Worm (Caenorhabditis elegans) whole organism, late embryonic: ENCODE results near the gene srv-24.

Experiments used
- C08G9.2 ChIP-seq: sonication (generic microtip); optimal IDR thresholded peaks from 2 replicates; lab custom pipeline; 2016; ENCODE audit warnings: mild to moderate bottlenecking, missing genetic modification characterization, moderate library complexity, missing compliant biosample characterization
- C38D4.7 ChIP-seq: fragments of 200-800 bp; sonication (Bioruptor generic); optimal IDR thresholded peaks from 2 replicates; lab custom pipeline; 2018; ENCODE audit warnings: mild to moderate bottlenecking, missing genetic modification characterization, moderate library complexity, missing compliant biosample characterization
- T23F11.4 ChIP-seq: fragments of 200-800 bp; sonication (Bioruptor generic); optimal IDR thresholded peaks from 2 replicates; lab custom pipeline; 2018; ENCODE audit warnings: mild to moderate bottlenecking, missing genetic modification characterization, missing compliant biosample characterization
- Y22D7AL.16 ChIP-seq: sonication (generic microtip); optimal IDR thresholded peaks from 2 replicates; lab custom pipeline; 2016; ENCODE audit warnings: missing genetic modification characterization, missing compliant biosample characterization
- ceh-14 ChIP-seq: sonication (generic microtip); optimal IDR thresholded peaks from 2 replicates; lab custom pipeline; 2016; ENCODE audit warnings: missing genotype, missing genetic modification characterization, missing compliant biosample characterization
- ceh-2 ChIP-seq: sonication (generic microtip); optimal IDR thresholded peaks from 2 replicates; lab custom pipeline; 2016; ENCODE audit warnings: missing genotype, missing genetic modification characterization, missing compliant biosample characterization
- ceh-34 ChIP-seq: sonication (generic microtip); optimal IDR thresholded peaks from 2 replicates; lab custom pipeline; 2016; ENCODE audit warnings: mild to moderate bottlenecking, missing genetic modification characterization, missing compliant biosample characterization
- ceh-48 ChIP-seq: sonication (generic microtip); optimal IDR thresholded peaks from 2 replicates; lab custom pipeline; 2016; ENCODE audit warnings: missing genetic modification characterization, inconsistent platforms, missing compliant biosample characterization
- che-1 ChIP-seq: sonication (generic microtip); optimal IDR thresholded peaks from 2 replicates; lab custom pipeline; 2016; ENCODE audit warnings: mild to moderate bottlenecking, missing genetic modification characterization, missing compliant biosample characterization
- dve-1 ChIP-seq: sonication (generic microtip); optimal IDR thresholded peaks from 2 replicates; lab custom pipeline; 2017; ENCODE audit warnings: antibody characterized with exemption, mild to moderate bottlenecking, missing genetic modification characterization, missing compliant biosample characterization
- elt-2 ChIP-seq: sonication (generic microtip); optimal IDR thresholded peaks from 2 replicates; lab custom pipeline; 2016; ENCODE audit warnings: missing genetic modification reagents, missing genetic modification characterization, missing compliant biosample characterization
- elt-4 ChIP-seq: sonication (generic microtip); optimal IDR thresholded peaks from 2 replicates; lab custom pipeline; 2016; ENCODE audit warnings: missing genetic modification characterization, missing compliant biosample characterization
- ets-4 ChIP-seq: sonication (generic microtip); optimal IDR thresholded peaks from 2 replicates; lab custom pipeline; 2016; ENCODE audit warnings: missing genetic modification characterization, missing compliant biosample characterization
- eyg-1 ChIP-seq: sonication (generic microtip); optimal IDR thresholded peaks from 2 replicates; lab custom pipeline; 2016; ENCODE audit warnings: missing genotype, missing genetic modification characterization, missing compliant biosample characterization
- fax-1 ChIP-seq: sonication (generic microtip); optimal IDR thresholded peaks from 2 replicates; lab custom pipeline; 2016; ENCODE audit warnings: missing genotype, missing genetic modification characterization, missing compliant biosample characterization
- fkh-10 ChIP-seq: fragments of 150-350 bp; optimal IDR thresholded peaks from 2 replicates; lab custom pipeline; 2014; ENCODE audit warnings: missing biosample characterization, missing genetic modification reagents, missing genetic modification characterization
- fkh-6 ChIP-seq: sonication (generic microtip); optimal IDR thresholded peaks from 2 replicates; lab custom pipeline; 2016; ENCODE audit warnings: missing genetic modification characterization, missing compliant biosample characterization
- gmeb-2 ChIP-seq: sonication (generic microtip); optimal IDR thresholded peaks from 2 replicates; lab custom pipeline; 2016; ENCODE audit warnings: missing genetic modification characterization, inconsistent platforms, missing compliant biosample characterization
- hlh-13 ChIP-seq: fragments of 200-800 bp; sonication (Bioruptor generic); optimal IDR thresholded peaks from 2 replicates; lab custom pipeline; 2018; ENCODE audit warnings: mild to moderate bottlenecking, missing genetic modification characterization, missing compliant biosample characterization
- hlh-15 ChIP-seq: sonication (generic microtip); optimal IDR thresholded peaks from 2 replicates; lab custom pipeline; 2016; ENCODE audit warnings: missing genetic modification characterization, missing compliant biosample characterization
- hlh-30 ChIP-seq: sonication (generic microtip); optimal IDR thresholded peaks from 2 replicates; lab custom pipeline; 2017; ENCODE audit warnings: antibody characterized with exemption, missing genetic modification characterization, missing compliant biosample characterization; ENCODE audit not compliant: insufficient read depth
- nfya-1 ChIP-seq: sonication (generic microtip); optimal IDR thresholded peaks from 2 replicates; lab custom pipeline; 2017; ENCODE audit warnings: missing genetic modification characterization, mild to moderate bottlenecking, missing compliant biosample characterization, antibody characterized with exemption, moderate library complexity
- npax-4 ChIP-seq: sonication (generic microtip); optimal IDR thresholded peaks from 2 replicates; lab custom pipeline; 2016; ENCODE audit warnings: missing genetic modification characterization, missing compliant biosample characterization
- odd-2 ChIP-seq: sonication (generic microtip); optimal IDR thresholded peaks from 2 replicates; lab custom pipeline; 2017; ENCODE audit warnings: antibody characterized with exemption, mild to moderate bottlenecking, missing genetic modification characterization, missing compliant biosample characterization
- pha-2 ChIP-seq: sonication (generic microtip); optimal IDR thresholded peaks from 2 replicates; lab custom pipeline; 2017; ENCODE audit warnings: mild to moderate bottlenecking, missing genetic modification characterization, missing compliant biosample characterization
- ref-2 ChIP-seq: sonication (generic microtip); optimal IDR thresholded peaks from 2 replicates; lab custom pipeline; 2016; ENCODE audit warnings: missing genetic modification characterization, missing compliant biosample characterization
- rnt-1 ChIP-seq: sonication (generic microtip); optimal IDR thresholded peaks from 2 replicates; lab custom pipeline; 2016; ENCODE audit warnings: missing genetic modification characterization, missing compliant biosample characterization
- sdc-2 ChIP-seq: sonication (generic microtip); optimal IDR thresholded peaks from 2 replicates; lab custom pipeline; 2016; ENCODE audit warnings: missing genotype, missing genetic modification characterization, missing compliant biosample characterization
- sox-2 ChIP-seq: fragments of 200-800 bp; sonication (Bioruptor generic); IDR thresholded peaks from 2 replicates; pipeline ENCODE4 v1.3.6; 2022; ENCODE audit warnings: missing genetic modification reagents, missing genetic modification characterization, missing compliant biosample characterization
- tbx-7 ChIP-seq: sonication (generic microtip); optimal IDR thresholded peaks from 2 replicates; lab custom pipeline; 2016; ENCODE audit warnings: missing genotype, missing genetic modification characterization, missing compliant biosample characterization
- ttx-3 ChIP-seq: sonication (generic microtip); optimal IDR thresholded peaks from 2 replicates; lab custom pipeline; 2016; ENCODE audit warnings: missing genetic modification reagents, missing genetic modification characterization, missing compliant biosample characterization
- unc-3 ChIP-seq, 2 experiments: fragments of 200-800 bp in 1 of 2; sonication (Bioruptor generic) in 1 of 2; sonication (generic microtip) in 1 of 2; conservative IDR thresholded peaks in 1 of 2; optimal IDR thresholded peaks in 1 of 2; 2 replicates each; pipeline versions ENCODE4 v1.3.6 to Lab custom; 2016 to 2022; ENCODE audit warnings: missing compliant biosample characterization in 2 of 2, missing genetic modification characterization in 2 of 2, missing genetic modification reagents in 1 of 2
- unc-42 ChIP-seq: sonication (generic microtip); optimal IDR thresholded peaks from 2 replicates; lab custom pipeline; 2016; ENCODE audit warnings: missing genotype, missing genetic modification characterization, missing compliant biosample characterization
- ztf-16 ChIP-seq: sonication (generic microtip); optimal IDR thresholded peaks from 2 replicates; lab custom pipeline; 2017; ENCODE audit warnings: missing genetic modification characterization, missing compliant biosample characterization

srv-24 gene

ce11 chrIV:6282143-6282542, 8.5 kb downstream of the srv-24 start, which contains the start of gene srv-32:
Gene srv-32 (minus strand): TSS chrIV:6282243.
- TF ChIP-seq gmeb-2 (tag; lab: Kevin White, UChicago), result no peak
- TF ChIP-seq dve-1 (tag; lab: Kevin White, UChicago), result no peak
- no peak for TF ChIP-seq ztf-16 (tag; lab: Kevin White, UChicago)
- no peak for TF ChIP-seq eyg-1 (tag; lab: Kevin White, UChicago)
- TF ChIP-seq, all 69 proteins: peak for 0

- TF ChIP-seq odd-2 (tag; lab: Kevin White, UChicago), result no peak
- TF ChIP-seq ztf-16 (tag; lab: Kevin White, UChicago), result no peak
- TF ChIP-seq elt-2 (tag; lab: Kevin White, UChicago), result peak; percentile 58
- TF ChIP-seq, all 69 proteins: peak for 1
Measured at ce11 chrIV:6279392-6279791, 11.2 kb downstream of the srv-24 start, which contains the start of gene sams-5. Gene sams-5 (minus strand): TSS chrIV:6279522.

ce11 chrIV:6275671-6276209, 14.9 kb downstream of the srv-24 start, which contains the start of the genes aat-4 and T13A10.1:
Gene aat-4 (minus strand): TSS chrIV:6275721.
Gene T13A10.1 (plus strand): TSS chrIV:6276081.
- TF ChIP-seq ceh-2 (tag; lab: Kevin White, UChicago) (no peak), elt-2 (tag; lab: Kevin White, UChicago) (peak; percentile 78)
- TF ChIP-seq, all 69 proteins: peak for 1

- TF ChIP-seq tbx-7 (tag; lab: Kevin White, UChicago) (no peak), nfya-1 (tag; lab: Kevin White, UChicago) (no peak), ets-4 (tag; lab: Kevin White, UChicago) (no peak), hlh-15 (tag; lab: Kevin White, UChicago) (no peak), fkh-10 (no peak), dve-1 (tag; lab: Kevin White, UChicago) (no peak), fkh-6 (tag; lab: Kevin White, UChicago) (no peak), che-1 (no peak), ceh-34 (tag; lab: Kevin White, UChicago) (no peak), Y22D7AL.16 (tag; lab: Kevin White, UChicago) (no peak), ref-2 (tag; lab: Kevin White, UChicago) (no peak), gmeb-2 (tag; lab: Kevin White, UChicago) (no peak), npax-4 (no peak), C08G9.2 (tag; lab: Kevin White, UChicago) (no peak), ceh-48 (no peak), sdc-2 (tag; lab: Kevin White, UChicago) (no peak)
Measured at ce11 chrIV:6271923-6272322, 18.7 kb downstream of the srv-24 start, which contains the start of gene srv-31. Gene srv-31 (minus strand): TSS chrIV:6272023.

- TF ChIP-seq fkh-6 (tag; lab: Kevin White, UChicago) (no peak), sdc-2 (tag; lab: Kevin White, UChicago) (no peak), T23F11.4 (GFP tag; lab: Kevin White, UChicago) (no peak), elt-4 (no peak), ceh-14 (tag; lab: Kevin White, UChicago) (no peak), unc-3 (GFP tag; conservative IDR thresholded peaks at IDR 0.05; lab: Robert Waterston, UW) (no peak), unc-3 (tag; optimal IDR thresholded peaks at IDR 0.05; lab: Kevin White, UChicago) (no peak), hlh-30 (no peak), rnt-1 (tag; lab: Kevin White, UChicago) (no peak), pha-2 (tag; lab: Kevin White, UChicago) (no peak), C38D4.7 (GFP tag; lab: Kevin White, UChicago) (no peak), fax-1 (no peak), unc-42 (tag; lab: Kevin White, UChicago) (no peak), ttx-3 (tag; lab: Kevin White, UChicago) (no peak), hlh-13 (GFP tag; lab: Kevin White, UChicago) (no peak), sox-2 (GFP tag; lab: Robert Waterston, UW) (no peak), hlh-15 (tag; lab: Kevin White, UChicago) (no peak), ref-2 (tag; lab: Kevin White, UChicago) (no peak)
Measured at ce11 chrIV:6269346-6269745, 21.3 kb downstream of the srv-24 start, which contains the start of gene srv-30. Gene srv-30 (minus strand): TSS chrIV:6269446.
